Fruit fly (Drosophila melanogaster) whole organism, embryonic: ENCODE data around the gene idc.

Source experiments
- ATbp ChIP-seq: fragments of 200-800 bp; sonication (Bioruptor generic); optimal IDR thresholded peaks from 2 replicates; lab custom pipeline; 2017; ENCODE audit warnings: missing biosample characterization, mild to moderate bottlenecking, missing genetic modification characterization, missing genetic modification reagents
- B-H1 ChIP-seq: fragments of 200-800 bp; sonication (Bioruptor generic); IDR thresholded peaks from 3 replicates; pipeline ENCODE4 v1.3.6; 2022; ENCODE audit warnings: missing biosample characterization, missing genetic modification characterization
- Bdp1 ChIP-seq: fragments of 200-800 bp; sonication (Bioruptor generic); optimal IDR thresholded peaks from 3 replicates; lab custom pipeline; 2016; ENCODE audit warnings: missing biosample characterization, missing genetic modification characterization
- CG10366 ChIP-seq: fragments of 200-800 bp; sonication (Bioruptor generic); IDR thresholded peaks from 2 replicates; pipeline ENCODE4 v1.3.6; 2022; ENCODE audit warnings: missing biosample characterization, missing genetic modification characterization
- CG10431 ChIP-seq: fragments of 200-800 bp; sonication (Bioruptor generic); optimal IDR thresholded peaks from 3 replicates; lab custom pipeline; 2018; ENCODE audit warnings: missing biosample characterization, mild to moderate bottlenecking, missing genetic modification characterization
- CG10462 ChIP-seq: fragments of 200-800 bp; sonication (Bioruptor generic); optimal IDR thresholded peaks from 2 replicates; lab custom pipeline; 2016; ENCODE audit warnings: missing biosample characterization, missing genetic modification characterization
- CG11398 ChIP-seq: fragments of 200-800 bp; sonication (Bioruptor generic); optimal IDR thresholded peaks from 2 replicates; lab custom pipeline; 2016; ENCODE audit warnings: missing biosample characterization, missing genetic modification characterization
- CG13123 ChIP-seq: fragments of 200-800 bp; sonication (Bioruptor generic); optimal IDR thresholded peaks from 2 replicates; lab custom pipeline; 2016; ENCODE audit warnings: missing biosample characterization, missing genetic modification characterization
- CG13296 ChIP-seq: fragments of 200-800 bp; sonication (Bioruptor generic); optimal IDR thresholded peaks from 3 replicates; lab custom pipeline; 2018; ENCODE audit warnings: missing biosample characterization, mild to moderate bottlenecking, missing genetic modification characterization
- CG15514 ChIP-seq: fragments of 200-800 bp; sonication (Bioruptor generic); optimal IDR thresholded peaks from 3 replicates; lab custom pipeline; 2017; ENCODE audit warnings: missing biosample characterization, missing genetic modification characterization, mild to moderate bottlenecking, moderate library complexity, missing genetic modification reagents
- CG16779 ChIP-seq: fragments of 200-800 bp; sonication (Bioruptor generic); IDR thresholded peaks from 2 replicates; pipeline ENCODE4 v1.3.6; 2022; ENCODE audit warnings: missing biosample characterization, missing genetic modification characterization
- CG17612 ChIP-seq: fragments of 200-800 bp; sonication (Bioruptor generic); IDR thresholded peaks from 2 replicates; pipeline ENCODE4 v1.3.6; 2022; ENCODE audit warnings: missing biosample characterization, missing genetic modification characterization
- CG17829 ChIP-seq: fragments of 200-800 bp; optimal IDR thresholded peaks from 2 replicates; lab custom pipeline; 2019; ENCODE audit warnings: missing biosample characterization, mild to moderate bottlenecking, missing genetic modification characterization, moderate library complexity
- CG1792 ChIP-seq: fragments of 200-800 bp; sonication (Bioruptor generic); optimal IDR thresholded peaks from 2 replicates; lab custom pipeline; 2016; ENCODE audit warnings: missing biosample characterization, missing genetic modification characterization
- CG2875 ChIP-seq: fragments of 200-800 bp; sonication (Bioruptor generic); optimal IDR thresholded peaks from 2 replicates; lab custom pipeline; 2017; ENCODE audit warnings: missing biosample characterization, mild to moderate bottlenecking, missing genetic modification characterization, missing genetic modification reagents
- CG3281 ChIP-seq: fragments of 200-800 bp; sonication (Bioruptor generic); optimal IDR thresholded peaks from 3 replicates; lab custom pipeline; 2017; ENCODE audit warnings: missing biosample characterization, mild to moderate bottlenecking, missing genetic modification characterization
- CG34422 ChIP-seq: fragments of 200-800 bp; sonication (Bioruptor generic); IDR thresholded peaks from 3 replicates; pipeline ENCODE4 v1.3.6; 2022; ENCODE audit warnings: missing biosample characterization, missing genetic modification characterization
- CG4282 ChIP-seq: fragments of 200-800 bp; sonication (Bioruptor generic); optimal IDR thresholded peaks from 2 replicates; lab custom pipeline; 2016; ENCODE audit warnings: missing biosample characterization, missing genetic modification characterization
- CG4328 ChIP-seq: fragments of 200-800 bp; sonication (Bioruptor generic); optimal IDR thresholded peaks from 3 replicates; lab custom pipeline; 2017; ENCODE audit warnings: missing biosample characterization, missing genetic modification reagents, missing genetic modification characterization
- CG5180 ChIP-seq: fragments of 200-800 bp; sonication (Bioruptor generic); optimal IDR thresholded peaks from 3 replicates; lab custom pipeline; 2017; ENCODE audit warnings: missing biosample characterization, missing genetic modification characterization, mild to moderate bottlenecking, moderate library complexity, missing genetic modification reagents
- CG6683 ChIP-seq: fragments of 200-800 bp; sonication (Bioruptor generic); optimal IDR thresholded peaks from 2 replicates; lab custom pipeline; 2017; ENCODE audit warnings: missing biosample characterization, mild to moderate bottlenecking, missing genetic modification characterization, missing genetic modification reagents
- CG7556 ChIP-seq: fragments of 200-800 bp; sonication (Bioruptor generic); optimal IDR thresholded peaks from 2 replicates; lab custom pipeline; 2017; ENCODE audit warnings: missing biosample characterization, mild to moderate bottlenecking, missing genetic modification characterization
- CG7745 ChIP-seq: fragments of 200-800 bp; sonication (Bioruptor generic); optimal IDR thresholded peaks from 2 replicates; lab custom pipeline; 2018; ENCODE audit warnings: missing biosample characterization, mild to moderate bottlenecking, missing genetic modification characterization, moderate library complexity
- CG7786 ChIP-seq: fragments of 200-800 bp; sonication (Bioruptor generic); optimal IDR thresholded peaks from 2 replicates; lab custom pipeline; 2016; ENCODE audit warnings: missing biosample characterization, missing genetic modification characterization
- CG9437 ChIP-seq: fragments of 200-800 bp; sonication (Bioruptor generic); optimal IDR thresholded peaks from 2 replicates; lab custom pipeline; 2018; ENCODE audit warnings: missing biosample characterization, mild to moderate bottlenecking, missing genetic modification characterization
- Dbx ChIP-seq: fragments of 200-800 bp; sonication (Bioruptor generic); IDR thresholded peaks from 3 replicates; pipeline ENCODE4 v1.3.6; 2022; ENCODE audit warnings: missing biosample characterization, missing genetic modification characterization
- Eip74EF ChIP-seq, 2 experiments: fragments of 200-800 bp in 1 of 2; fragments of >200 bp in 1 of 2; sonication (Bioruptor generic) in 1 of 2; optimal IDR thresholded peaks; 2 replicates each; lab custom pipeline; 2017 to 2019; ENCODE audit warnings: missing biosample characterization in 2 of 2, missing genetic modification characterization in 2 of 2, mild to moderate bottlenecking in 1 of 2, moderate library complexity in 1 of 2
- Hand ChIP-seq: fragments of 200-800 bp; sonication (Bioruptor generic); optimal IDR thresholded peaks from 2 replicates; lab custom pipeline; 2017; ENCODE audit warnings: mild to moderate bottlenecking, missing biosample characterization, missing genetic modification reagents, missing genetic modification characterization
- Hmr ChIP-seq: fragments of 200-800 bp; sonication (Bioruptor generic); optimal IDR thresholded peaks from 3 replicates; lab custom pipeline; 2017; ENCODE audit warnings: mild to moderate bottlenecking, missing biosample characterization, missing genetic modification reagents, missing genetic modification characterization
- Hr39 ChIP-seq: fragments of >200 bp; optimal IDR thresholded peaks from 2 replicates; lab custom pipeline; 2017
- Nf-YA ChIP-seq: fragments of 200-800 bp; sonication (Bioruptor generic); IDR thresholded peaks from 2 replicates; pipeline ENCODE4 v1.3.6; 2022; ENCODE audit warnings: missing biosample characterization, missing genetic modification characterization
- Oaz ChIP-seq: fragments of 200-800 bp; sonication (Bioruptor generic); IDR thresholded peaks from 2 replicates; pipeline ENCODE4 v1.3.6; 2022; ENCODE audit warnings: missing biosample characterization, missing genetic modification characterization
- Stat92E ChIP-seq, 3 experiments: fragments of >200 bp in 2 of 3; fragments of 200-800 bp in 1 of 3; sonication (Bioruptor generic) in 1 of 3; optimal IDR thresholded peaks; 2 replicates each; lab custom pipeline; 2017 to 2019; ENCODE audit warnings: missing biosample characterization in 3 of 3, missing genetic modification characterization in 3 of 3, mild to moderate bottlenecking in 1 of 3, moderate library complexity in 1 of 3
- YL-1 ChIP-seq: fragments of 200-800 bp; sonication (Bioruptor generic); optimal IDR thresholded peaks from 3 replicates; lab custom pipeline; 2017; ENCODE audit warnings: missing biosample characterization, mild to moderate bottlenecking, missing genetic modification characterization
- ase ChIP-seq: fragments of 200-800 bp; sonication (Bioruptor generic); IDR thresholded peaks from 3 replicates; pipeline ENCODE4 v1.3.6; 2022; ENCODE audit warnings: missing biosample characterization, missing genetic modification characterization
- bab2 ChIP-seq: fragments of 200-800 bp; sonication (Bioruptor generic); optimal IDR thresholded peaks from 2 replicates; lab custom pipeline; 2016; ENCODE audit warnings: missing biosample characterization, missing genetic modification characterization
- eve ChIP-seq, 2 experiments: fragments of >200 bp; optimal IDR thresholded peaks; 2 replicates each; lab custom pipeline; 2017; ENCODE audit warnings: missing biosample characterization in 2 of 2, missing genetic modification characterization in 2 of 2
- ind ChIP-seq: fragments of 200-800 bp; sonication (Bioruptor generic); optimal IDR thresholded peaks from 3 replicates; lab custom pipeline; 2016; ENCODE audit warnings: missing biosample characterization, missing genetic modification characterization
- klu ChIP-seq: fragments of 200-800 bp; sonication (Bioruptor generic); IDR thresholded peaks from 2 replicates; pipeline ENCODE4 v1.3.6; 2022; ENCODE audit warnings: missing biosample characterization, missing genetic modification characterization
- lilli ChIP-seq: fragments of 200-800 bp; sonication (Bioruptor generic); optimal IDR thresholded peaks from 3 replicates; lab custom pipeline; 2016; ENCODE audit warnings: missing biosample characterization, missing genetic modification characterization
- maf-S ChIP-seq: fragments of 200-800 bp; sonication (Bioruptor generic); optimal IDR thresholded peaks from 2 replicates; lab custom pipeline; 2016; ENCODE audit warnings: missing biosample characterization, missing genetic modification characterization
- nerfin-2 ChIP-seq: fragments of 200-800 bp; sonication (Bioruptor generic); IDR thresholded peaks from 2 replicates; pipeline ENCODE4 v1.3.6; 2022; ENCODE audit warnings: missing biosample characterization, missing genetic modification characterization; ENCODE audit not compliant: partially characterized antibody
- odd ChIP-seq: fragments of 200-800 bp; sonication (Bioruptor generic); optimal IDR thresholded peaks from 2 replicates; lab custom pipeline; 2017; ENCODE audit warnings: missing biosample characterization, mild to moderate bottlenecking, missing genetic modification characterization
- onecut ChIP-seq: fragments of 200-800 bp; sonication (Bioruptor generic); IDR thresholded peaks from 2 replicates; pipeline ENCODE4 v1.3.6; 2022; ENCODE audit warnings: missing biosample characterization, missing genetic modification characterization
- org-1 ChIP-seq: fragments of 200-800 bp; sonication (Bioruptor generic); optimal IDR thresholded peaks from 2 replicates; lab custom pipeline; 2017; ENCODE audit warnings: missing biosample characterization, missing genetic modification characterization
- pnt ChIP-seq: fragments of 200-800 bp; sonication (Bioruptor generic); optimal IDR thresholded peaks from 3 replicates; lab custom pipeline; 2016; ENCODE audit warnings: missing biosample characterization, missing genetic modification characterization
- pum ChIP-seq: fragments of 200-800 bp; sonication (Bioruptor generic); optimal IDR thresholded peaks from 2 replicates; lab custom pipeline; 2016; ENCODE audit warnings: missing biosample characterization, missing genetic modification characterization
- sima ChIP-seq: fragments of 200-800 bp; sonication (Bioruptor generic); optimal IDR thresholded peaks from 2 replicates; lab custom pipeline; 2016; ENCODE audit warnings: missing biosample characterization, missing genetic modification characterization
- usp ChIP-seq: fragments of >200 bp; optimal IDR thresholded peaks from 2 replicates; lab custom pipeline; 2017; ENCODE audit warnings: missing biosample characterization, missing genetic modification characterization
- vvl ChIP-seq: fragments of 200-800 bp; sonication (Bioruptor generic); IDR thresholded peaks from 2 replicates; pipeline ENCODE4 v1.3.6; 2022; ENCODE audit warnings: missing biosample characterization, missing genetic modification characterization
- zen ChIP-seq: fragments of 200-800 bp; sonication (Bioruptor generic); optimal IDR thresholded peaks from 3 replicates; lab custom pipeline; 2018; ENCODE audit warnings: missing biosample characterization, mild to moderate bottlenecking, missing genetic modification characterization, moderate library complexity

idc gene

dm6 chr3R:19999474-19999873 lies 32.1 kb upstream of the idc start (continued):
- TF ChIP-seq CG3281 (GFP tag; lab: Kevin White, UChicago) (peak; percentile 72), vvl (peak; percentile 92), Hand (GFP tag; lab: Kevin White, UChicago) (peak; percentile 67), CG9437 (peak; percentile 58), odd (peak; percentile 57), ind (peak; percentile 58), org-1 (GFP tag; lab: Kevin White, UChicago) (peak; percentile 66), CG7745 (tag; lab: Kevin White, UChicago) (peak; percentile 62), CG7786 (no peak), Hr39 (lab: Kevin White, UChicago) (no peak), CG10462 (GFP tag; lab: Kevin White, UChicago) (peak; percentile 54), onecut (GFP tag; lab: Robert Waterston, UW) (peak; percentile 72), CG4328 (no peak), Oaz (GFP tag; lab: Robert Waterston, UW) (peak; percentile 60; the same call in 1 of the 2 replicates), CG34422 (GFP tag; lab: Robert Waterston, UW) (peak; percentile 83), Stat92E (GFP tag; optimal IDR thresholded peaks at IDR 0.05; lab: Kevin White, UChicago) (peak in 1 of 3 experiments; percentile 16), Hmr (GFP tag; lab: Kevin White, UChicago) (peak; percentile 82), Nf-YA (GFP tag; lab: Robert Waterston, UW) (peak; percentile 61; the same call in 1 of the 2 replicates), Dbx (GFP tag; lab: Robert Waterston, UW) (peak; percentile 76), B-H1 (GFP tag; lab: Robert Waterston, UW) (peak; percentile 66), CG15514 (GFP tag; lab: Kevin White, UChicago) (peak; percentile 20), ase (GFP tag; lab: Robert Waterston, UW) (0 out of 3 replicates have a peak, but pooled peaks have one; percentile 53), ATbp (GFP tag; lab: Kevin White, UChicago) (peak; percentile 71), maf-S (GFP tag; lab: Kevin White, UChicago) (no peak), bab2 (GFP tag; lab: Kevin White, UChicago) (no peak), klu (GFP tag; lab: Robert Waterston, UW) (peak; percentile 52; the same call in 1 of the 2 replicates), CG13296 (GFP tag; lab: Kevin White, UChicago) (peak; percentile 70), CG11398 (GFP tag; lab: Kevin White, UChicago) (no peak), nerfin-2 (GFP tag; lab: Robert Waterston, UW) (no peak), CG4282 (no peak), pum (no peak), CG10431 (GFP tag; lab: Kevin White, UChicago) (no peak), YL-1 (GFP tag; lab: Kevin White, UChicago) (no peak), lilli (GFP tag; lab: Kevin White, UChicago) (peak; percentile 48), CG13123 (GFP tag; lab: Kevin White, UChicago) (peak; percentile 21), Bdp1 (GFP tag; lab: Kevin White, UChicago) (no peak), CG10366 (peak; percentile 65), CG1792 (GFP tag; lab: Kevin White, UChicago) (no peak), CG17612 (GFP tag; lab: Robert Waterston, UW) (no peak), usp (GFP tag; lab: Kevin White, UChicago) (no peak), CG17829 (tag; lab: Kevin White, UChicago) (peak; percentile 91), sima (GFP tag; lab: Kevin White, UChicago) (no peak), zen (tag; lab: Kevin White, UChicago) (peak; percentile 91), CG6683 (peak; percentile 66), CG5180 (GFP tag; lab: Kevin White, UChicago) (peak; percentile 36), Eip74EF (GFP tag; optimal IDR thresholded peaks at IDR 0.05; lab: Kevin White, UChicago) (peak in 1 of 2 experiments; percentile 72), CG2875 (GFP tag; lab: Kevin White, UChicago) (peak; percentile 61), pnt (GFP tag; lab: Kevin White, UChicago) (no peak), eve (GFP tag; optimal IDR thresholded peaks at IDR 0.05; lab: Kevin White, UChicago) (peak in 1 of 2 experiments; percentile 62), CG7556 (peak; percentile 77), CG16779 (GFP tag; lab: Robert Waterston, UW) (no peak)
